Worm (Caenorhabditis elegans) whole organism, mixed stage, embryonic: ENCODE data around the gene C27B7.6.

ENCODE experiments used
- blmp-1 ChIP-seq: fragments of 150-350 bp; optimal IDR thresholded peaks from 2 replicates; lab custom pipeline; 2014; ENCODE audit warnings: missing biosample characterization, missing genetic modification characterization
- nhr-237 ChIP-seq: fragments of 150-350 bp; optimal IDR thresholded peaks from 2 replicates; lab custom pipeline; 2014; ENCODE audit warnings: missing biosample characterization, missing genetic modification characterization
- nhr-76 ChIP-seq: sonication (generic microtip); optimal IDR thresholded peaks from 2 replicates; lab custom pipeline; 2017; ENCODE audit warnings: missing biosample characterization, missing genetic modification characterization
- sem-2 ChIP-seq: fragments of 200-800 bp; sonication (Bioruptor generic); optimal IDR thresholded peaks from 2 replicates; lab custom pipeline; 2018; ENCODE audit warnings: mild to moderate bottlenecking, missing genetic modification characterization, missing compliant biosample characterization
- snpc-4 ChIP-seq: fragments of 150-350 bp; optimal IDR thresholded peaks from 2 replicates; lab custom pipeline; 2014; ENCODE audit warnings: missing biosample characterization, missing genetic modification characterization
- ztf-11 ChIP-seq: fragments of 150-350 bp; optimal IDR thresholded peaks from 2 replicates; lab custom pipeline; 2014; ENCODE audit warnings: missing biosample characterization, missing genetic modification characterization

ce11 chrIV:8921956-8922355 is 15.8 kb upstream of the C27B7.6 start, which contains the start of gene D1046.16:
- TF ChIP-seq sem-2 (GFP tag; lab: Kevin White, UChicago) (no peak), ztf-11 (tag; lab: Kevin White, UChicago) (no peak), blmp-1 (tag; lab: Kevin White, UChicago) (no peak), nhr-237 (tag; lab: Kevin White, UChicago) (no peak), snpc-4 (tag; lab: Kevin White, UChicago) (no peak), nhr-76 (no peak)
